Worm (Caenorhabditis elegans) whole organism, late embryonic: Measurements from ENCODE around the gene C07D8.6.

Experiments used
- C38D4.7 ChIP-seq: fragments of 200-800 bp; sonication (Bioruptor generic); optimal IDR thresholded peaks from 2 replicates; lab custom pipeline; 2018; ENCODE audit warnings: mild to moderate bottlenecking, missing genetic modification characterization, moderate library complexity, missing compliant biosample characterization
- K02D7.2 ChIP-seq: sonication (generic microtip); optimal IDR thresholded peaks from 2 replicates; lab custom pipeline; 2017; ENCODE audit warnings: mild to moderate bottlenecking, missing genetic modification characterization, missing compliant biosample characterization
- T23F11.4 ChIP-seq: fragments of 200-800 bp; sonication (Bioruptor generic); optimal IDR thresholded peaks from 2 replicates; lab custom pipeline; 2018; ENCODE audit warnings: mild to moderate bottlenecking, missing genetic modification characterization, missing compliant biosample characterization
- ceh-18 ChIP-seq: sonication (generic microtip); optimal IDR thresholded peaks from 2 replicates; lab custom pipeline; 2016; ENCODE audit warnings: missing genetic modification characterization, missing compliant biosample characterization
- ceh-19 ChIP-seq: fragments of 200-800 bp; sonication (Bioruptor generic); optimal IDR thresholded peaks from 2 replicates; lab custom pipeline; 2018; ENCODE audit warnings: mild to moderate bottlenecking, missing genetic modification characterization, missing compliant biosample characterization
- ceh-2 ChIP-seq: sonication (generic microtip); optimal IDR thresholded peaks from 2 replicates; lab custom pipeline; 2016; ENCODE audit warnings: missing genotype, missing genetic modification characterization, missing compliant biosample characterization
- ceh-22 ChIP-seq: sonication (generic microtip); optimal IDR thresholded peaks from 2 replicates; lab custom pipeline; 2017; ENCODE audit warnings: missing biosample characterization, missing genetic modification characterization
- ceh-24 ChIP-seq: sonication (generic microtip); optimal IDR thresholded peaks from 2 replicates; lab custom pipeline; 2016; ENCODE audit warnings: mild to moderate bottlenecking, missing genetic modification characterization, missing compliant biosample characterization
- ceh-30 ChIP-seq: fragments of 150-350 bp; optimal IDR thresholded peaks from 2 replicates; lab custom pipeline; 2014; ENCODE audit warnings: missing biosample characterization, missing genetic modification characterization
- ceh-31 ChIP-seq: sonication (generic microtip); optimal IDR thresholded peaks from 2 replicates; lab custom pipeline; 2016; ENCODE audit warnings: missing genetic modification characterization, missing compliant biosample characterization
- che-1 ChIP-seq: sonication (generic microtip); optimal IDR thresholded peaks from 2 replicates; lab custom pipeline; 2016; ENCODE audit warnings: mild to moderate bottlenecking, missing genetic modification characterization, missing compliant biosample characterization
- dve-1 ChIP-seq: sonication (generic microtip); optimal IDR thresholded peaks from 2 replicates; lab custom pipeline; 2017; ENCODE audit warnings: antibody characterized with exemption, mild to moderate bottlenecking, missing genetic modification characterization, missing compliant biosample characterization
- elt-2 ChIP-seq: sonication (generic microtip); optimal IDR thresholded peaks from 2 replicates; lab custom pipeline; 2016; ENCODE audit warnings: missing genetic modification reagents, missing genetic modification characterization, missing compliant biosample characterization
- elt-4 ChIP-seq: sonication (generic microtip); optimal IDR thresholded peaks from 2 replicates; lab custom pipeline; 2016; ENCODE audit warnings: missing genetic modification characterization, missing compliant biosample characterization
- ets-4 ChIP-seq: sonication (generic microtip); optimal IDR thresholded peaks from 2 replicates; lab custom pipeline; 2016; ENCODE audit warnings: missing genetic modification characterization, missing compliant biosample characterization
- fax-1 ChIP-seq: sonication (generic microtip); optimal IDR thresholded peaks from 2 replicates; lab custom pipeline; 2016; ENCODE audit warnings: missing genotype, missing genetic modification characterization, missing compliant biosample characterization
- fkh-6 ChIP-seq: sonication (generic microtip); optimal IDR thresholded peaks from 2 replicates; lab custom pipeline; 2016; ENCODE audit warnings: missing genetic modification characterization, missing compliant biosample characterization
- gmeb-2 ChIP-seq: sonication (generic microtip); optimal IDR thresholded peaks from 2 replicates; lab custom pipeline; 2016; ENCODE audit warnings: missing genetic modification characterization, inconsistent platforms, missing compliant biosample characterization
- hlh-30 ChIP-seq: sonication (generic microtip); optimal IDR thresholded peaks from 2 replicates; lab custom pipeline; 2017; ENCODE audit warnings: antibody characterized with exemption, missing genetic modification characterization, missing compliant biosample characterization; ENCODE audit not compliant: insufficient read depth
- hlh-6 ChIP-seq: sonication (generic microtip); optimal IDR thresholded peaks from 2 replicates; lab custom pipeline; 2016; ENCODE audit warnings: missing genotype, missing genetic modification characterization, missing compliant biosample characterization
- lim-6 ChIP-seq: sonication (generic microtip); optimal IDR thresholded peaks from 2 replicates; lab custom pipeline; 2016; ENCODE audit warnings: missing genetic modification characterization, missing compliant biosample characterization
- lin-11 ChIP-seq: fragments of 200-800 bp; sonication (Bioruptor generic); optimal IDR thresholded peaks from 2 replicates; lab custom pipeline; 2018; ENCODE audit warnings: mild to moderate bottlenecking, missing genetic modification characterization, missing compliant biosample characterization
- madf-2 ChIP-seq: sonication (generic microtip); optimal IDR thresholded peaks from 2 replicates; lab custom pipeline; 2017; ENCODE audit warnings: missing genetic modification characterization, missing compliant biosample characterization
- nfya-1 ChIP-seq: sonication (generic microtip); optimal IDR thresholded peaks from 2 replicates; lab custom pipeline; 2017; ENCODE audit warnings: missing genetic modification characterization, mild to moderate bottlenecking, missing compliant biosample characterization, antibody characterized with exemption, moderate library complexity
- npax-4 ChIP-seq: sonication (generic microtip); optimal IDR thresholded peaks from 2 replicates; lab custom pipeline; 2016; ENCODE audit warnings: missing genetic modification characterization, missing compliant biosample characterization
- pax-1 ChIP-seq: fragments of 150-350 bp; optimal IDR thresholded peaks from 2 replicates; lab custom pipeline; 2014; ENCODE audit warnings: missing biosample characterization, missing genetic modification characterization
- pha-2 ChIP-seq: sonication (generic microtip); optimal IDR thresholded peaks from 2 replicates; lab custom pipeline; 2017; ENCODE audit warnings: mild to moderate bottlenecking, missing genetic modification characterization, missing compliant biosample characterization
- pqm-1 ChIP-seq: sonication (generic microtip); optimal IDR thresholded peaks from 2 replicates; lab custom pipeline; 2016; ENCODE audit warnings: missing genetic modification characterization, missing compliant biosample characterization
- ref-2 ChIP-seq: sonication (generic microtip); optimal IDR thresholded peaks from 2 replicates; lab custom pipeline; 2016; ENCODE audit warnings: missing genetic modification characterization, missing compliant biosample characterization
- rnt-1 ChIP-seq: sonication (generic microtip); optimal IDR thresholded peaks from 2 replicates; lab custom pipeline; 2016; ENCODE audit warnings: missing genetic modification characterization, missing compliant biosample characterization
- tbx-2 ChIP-seq: sonication (generic microtip); optimal IDR thresholded peaks from 2 replicates; lab custom pipeline; 2016; ENCODE audit warnings: missing genetic modification characterization, missing compliant biosample characterization
- tbx-7 ChIP-seq: sonication (generic microtip); optimal IDR thresholded peaks from 2 replicates; lab custom pipeline; 2016; ENCODE audit warnings: missing genotype, missing genetic modification characterization, missing compliant biosample characterization
- ttx-3 ChIP-seq: sonication (generic microtip); optimal IDR thresholded peaks from 2 replicates; lab custom pipeline; 2016; ENCODE audit warnings: missing genetic modification reagents, missing genetic modification characterization, missing compliant biosample characterization
- unc-86 ChIP-seq: sonication (generic microtip); optimal IDR thresholded peaks from 2 replicates; lab custom pipeline; 2016; ENCODE audit warnings: missing genetic modification characterization, missing compliant biosample characterization

C07D8.6 gene

ce11 chrX:7303115-7303514 is 38.2 kb upstream of the C07D8.6 start:
- no peak for TF ChIP-seq dve-1 (tag; lab: Kevin White, UChicago)
- TF ChIP-seq unc-86 (tag; lab: Kevin White, UChicago) = no peak
- TF ChIP-seq ref-2 (tag; lab: Kevin White, UChicago) = no peak
- no peak for TF ChIP-seq lin-11 (tag; lab: Kevin White, UChicago)
- TF ChIP-seq elt-4 (tag; lab: Kevin White, UChicago) = no peak
- TF ChIP-seq tbx-7 (tag; lab: Kevin White, UChicago) = no peak
- TF ChIP-seq K02D7.2 (tag; lab: Kevin White, UChicago) = no peak
- no peak for TF ChIP-seq ceh-30 (tag; lab: Kevin White, UChicago)
- no peak for TF ChIP-seq elt-2 (tag; lab: Kevin White, UChicago)
- no peak for TF ChIP-seq fkh-6 (tag; lab: Kevin White, UChicago)
- TF ChIP-seq hlh-30 = no peak
- TF ChIP-seq ceh-31 (tag; lab: Kevin White, UChicago) = no peak
- no peak for TF ChIP-seq T23F11.4 (GFP tag; lab: Kevin White, UChicago)
- no peak for TF ChIP-seq che-1 (tag; lab: Kevin White, UChicago)
- TF ChIP-seq fax-1 = no peak
- TF ChIP-seq ceh-24 (tag; lab: Kevin White, UChicago) = no peak
- no peak for TF ChIP-seq pqm-1
- TF ChIP-seq gmeb-2 (tag; lab: Kevin White, UChicago) = no peak
- TF ChIP-seq npax-4 (tag; lab: Kevin White, UChicago) = no peak
- no peak for TF ChIP-seq C38D4.7 (GFP tag; lab: Kevin White, UChicago)

ce11 chrX:7305520-7306186 is 35.7 kb upstream of the C07D8.6 start, which contains the start of gene sur-5:
sur-5 (minus strand) TSS chrX:7305570.
- TF ChIP-seq ceh-30 (tag; lab: Kevin White, UChicago) (no peak), elt-2 (tag; lab: Kevin White, UChicago) (peak; percentile 87), tbx-7 (tag; lab: Kevin White, UChicago) (no peak)

ce11 chrX:7306434-7306833 is 34.9 kb upstream of the C07D8.6 start:
- TF ChIP-seq lim-6 (tag; lab: Kevin White, UChicago) = no peak
- TF ChIP-seq ceh-18 (tag; lab: Kevin White, UChicago) = peak; percentile 32
- TF ChIP-seq nfya-1 (tag; lab: Kevin White, UChicago) = peak; percentile 63
- TF ChIP-seq pax-1 (tag; lab: Kevin White, UChicago) = no peak
- no peak for TF ChIP-seq ceh-31 (tag; lab: Kevin White, UChicago)
- TF ChIP-seq dve-1 (tag; lab: Kevin White, UChicago) = peak; percentile 16

ce11 chrX:7309775-7310174 is 31.5 kb upstream of the C07D8.6 start, which contains the start of the genes his-38 and his-40:
his-38 (minus strand) TSS chrX:7309875.
his-40 (plus strand) TSS chrX:7310110.
- TF ChIP-seq ceh-19 (no peak), ceh-22 (tag; lab: Kevin White, UChicago) (no peak), hlh-6 (tag; lab: Kevin White, UChicago) (no peak), ttx-3 (no peak)

ce11 chrX:7311870-7312269 is 29.4 kb upstream of the C07D8.6 start:
- no peak for TF ChIP-seq elt-4 (tag; lab: Kevin White, UChicago)

- TF ChIP-seq ets-4 (no peak), madf-2 (tag; lab: Kevin White, UChicago) (no peak), rnt-1 (no peak), ceh-2 (tag; lab: Kevin White, UChicago) (no peak), hlh-6 (tag; lab: Kevin White, UChicago) (no peak), hlh-30 (no peak), pha-2 (tag; lab: Kevin White, UChicago) (no peak), tbx-2 (no peak)
Measured at ce11 chrX:7313236-7313635, 28.1 kb upstream of the C07D8.6 start.
